Fruit fly (Drosophila melanogaster) whole organism, wandering third instar larva: ENCODE measurements around the gene CG7512.

Experiments used
- Abd-B ChIP-seq: fragments of >200 bp; optimal IDR thresholded peaks from 2 replicates; lab custom pipeline; 2017; ENCODE audit warnings: missing biosample characterization, missing genetic modification characterization
- CG9705 ChIP-seq: fragments of 200-800 bp; sonication (Bioruptor generic); optimal IDR thresholded peaks from 2 replicates; lab custom pipeline; 2018; ENCODE audit warnings: missing biosample characterization, mild to moderate bottlenecking, missing genetic modification characterization
- Hr78 ChIP-seq: fragments of >200 bp; optimal IDR thresholded peaks from 2 replicates; lab custom pipeline; 2017; ENCODE audit warnings: missing biosample characterization, missing genetic modification characterization
- Mio ChIP-seq: sonication (Bioruptor generic); optimal IDR thresholded peaks from 2 replicates; lab custom pipeline; 2016; ENCODE audit warnings: missing biosample characterization, missing genetic modification characterization
- OdsH ChIP-seq: fragments of 200-800 bp; sonication (Bioruptor generic); optimal IDR thresholded peaks from 2 replicates; lab custom pipeline; 2016; ENCODE audit warnings: missing biosample characterization, mild to moderate bottlenecking, missing genetic modification characterization
- Rel ChIP-seq, 2 experiments: fragments of 200-800 bp; sonication (Bioruptor generic) in 1 of 2; optimal IDR thresholded peaks; 2 replicates in 1 of 2; 3 replicates in 1 of 2; lab custom pipeline; 2016 to 2019; ENCODE audit warnings: mild to moderate bottlenecking in 2 of 2, missing biosample characterization in 2 of 2, missing genetic modification characterization in 2 of 2, moderate library complexity in 1 of 2
- h ChIP-seq: fragments of 200-800 bp; sonication (Bioruptor generic); optimal IDR thresholded peaks from 3 replicates; lab custom pipeline; 2016; ENCODE audit warnings: missing biosample characterization, mild to moderate bottlenecking, missing genetic modification characterization
- jim ChIP-seq: fragments of 175-275, 200-325 bp; sonication (Bioruptor generic); optimal IDR thresholded peaks from 2 replicates; lab custom pipeline; 2016; ENCODE audit warnings: missing biosample characterization, mild to moderate bottlenecking, missing genetic modification characterization
- psq ChIP-seq: fragments of 200-800 bp; sonication (Bioruptor generic); optimal IDR thresholded peaks from 3 replicates; lab custom pipeline; 2017; ENCODE audit warnings: missing biosample characterization, mild to moderate bottlenecking, missing genetic modification characterization, moderate library complexity
- usp ChIP-seq: fragments of >200 bp; optimal IDR thresholded peaks from 2 replicates; lab custom pipeline; 2017; ENCODE audit warnings: missing biosample characterization, missing genetic modification characterization
- woc ChIP-seq: sonication (Bioruptor generic); optimal IDR thresholded peaks from 2 replicates; lab custom pipeline; 2016; ENCODE audit warnings: missing biosample characterization, mild to moderate bottlenecking, missing genetic modification characterization

DNA sequence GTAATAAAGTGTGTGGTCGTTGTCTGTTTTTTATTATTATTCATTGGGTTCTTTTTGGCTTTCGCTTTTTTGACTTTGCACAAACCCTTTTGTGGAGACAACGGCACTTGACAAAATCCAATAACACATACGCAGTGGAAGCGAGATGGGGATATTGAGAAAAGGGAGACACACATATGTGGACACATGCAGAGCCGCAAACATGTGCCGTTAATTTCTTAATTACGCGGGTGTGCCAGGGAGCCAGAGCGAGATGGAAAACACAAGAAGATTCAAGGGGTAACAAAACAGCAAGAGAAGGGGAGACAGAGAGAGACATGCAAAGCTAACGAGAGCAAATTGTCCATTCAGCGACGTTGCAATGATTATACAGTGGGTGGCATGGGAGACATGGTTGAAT lies 21.0 kb upstream of the CG7512 start:
- no peak for TF ChIP-seq Hr78 (GFP tag; lab: Kevin White, UChicago)
- TF ChIP-seq Mio (GFP tag; lab: Kevin White, UChicago), result no peak
- TF ChIP-seq jim (GFP tag; lab: Kevin White, UChicago), result no peak
- no peak for TF ChIP-seq usp (GFP tag; lab: Kevin White, UChicago)
- TF ChIP-seq Abd-B (GFP tag; lab: Kevin White, UChicago), result no peak
- TF ChIP-seq h (GFP tag; lab: Kevin White, UChicago), result no peak
- TF ChIP-seq psq (GFP tag; lab: Kevin White, UChicago), result peak; percentile 8
- TF ChIP-seq woc (GFP tag; lab: Kevin White, UChicago), result no peak
- no peak for TF ChIP-seq Rel (GFP tag; optimal IDR thresholded peaks at IDR 0.05; lab: Kevin White, UChicago)
- TF ChIP-seq Rel (tag; optimal IDR thresholded peaks at IDR 0.05; lab: Kevin White, UChicago), result peak; percentile 11
- TF ChIP-seq CG9705, result no peak
- no peak for TF ChIP-seq OdsH
